Worm (Caenorhabditis elegans) whole organism, L3 larva: ENCODE data around the gene srlf-21.
A peak's percentile ranks its signal among the peaks of the same experiment; 100 is the strongest.

Experiments
- R02D3.7 ChIP-seq: fragments of 150-350 bp; optimal IDR thresholded peaks from 2 replicates; lab custom pipeline; 2014; ENCODE audit warnings: missing biosample characterization, missing genetic modification characterization
- aly-2 ChIP-seq: fragments of 150-350 bp; optimal IDR thresholded peaks from 2 replicates; lab custom pipeline; 2014; ENCODE audit warnings: missing biosample characterization, missing genetic modification characterization
- ama-1 ChIP-seq: fragments of 150-350 bp; optimal IDR thresholded peaks from 2 replicates; lab custom pipeline; 2018
- ceh-16 ChIP-seq: sonication (generic microtip); optimal IDR thresholded peaks from 2 replicates; lab custom pipeline; 2017; ENCODE audit warnings: missing biosample characterization, missing genetic modification characterization
- ceh-28 ChIP-seq: fragments of 150-350 bp; optimal IDR thresholded peaks from 2 replicates; lab custom pipeline; 2014; ENCODE audit warnings: missing biosample characterization, missing genetic modification reagents, missing genetic modification characterization
- ceh-82 ChIP-seq: fragments of 150-350 bp; optimal IDR thresholded peaks from 2 replicates; lab custom pipeline; 2014; ENCODE audit warnings: missing biosample characterization, missing genetic modification characterization
- ceh-9 ChIP-seq: sonication (generic microtip); optimal IDR thresholded peaks from 2 replicates; lab custom pipeline; 2018; ENCODE audit warnings: missing biosample characterization, missing genetic modification characterization
- daf-12 ChIP-seq: fragments of 150-350 bp; optimal IDR thresholded peaks from 2 replicates; lab custom pipeline; 2014; ENCODE audit warnings: missing biosample characterization, missing genetic modification reagents, missing genetic modification characterization
- egl-27 ChIP-seq: sonication (generic microtip); optimal IDR thresholded peaks from 4 replicates; lab custom pipeline; 2017; ENCODE audit warnings: missing biosample characterization, missing genetic modification reagents, missing genetic modification characterization
- elt-2 ChIP-seq: sonication (generic microtip); optimal IDR thresholded peaks from 2 replicates; lab custom pipeline; 2016; ENCODE audit warnings: missing genetic modification reagents, mild to moderate bottlenecking, missing genetic modification characterization, missing compliant biosample characterization
- elt-3 ChIP-seq, 3 experiments: fragments of 150-350 bp in 1 of 3; sonication (generic microtip) in 2 of 3; optimal IDR thresholded peaks; 2 replicates in 2 of 3; 4 replicates in 1 of 3; lab custom pipeline; 2014 to 2017; ENCODE audit warnings: missing biosample characterization in 3 of 3, missing genetic modification characterization in 3 of 3
- fkh-10 ChIP-seq: sonication (generic microtip); optimal IDR thresholded peaks from 2 replicates; lab custom pipeline; 2017; ENCODE audit warnings: missing biosample characterization, missing genetic modification reagents, missing genetic modification characterization
- fkh-2 ChIP-seq: fragments of 150-350 bp; optimal IDR thresholded peaks from 2 replicates; lab custom pipeline; 2014; ENCODE audit warnings: missing biosample characterization, missing genetic modification reagents, missing genetic modification characterization
- hmg-11 ChIP-seq: sonication (generic microtip); optimal IDR thresholded peaks from 2 replicates; lab custom pipeline; 2016; ENCODE audit warnings: missing genetic modification characterization, missing compliant biosample characterization
- jun-1 ChIP-seq: fragments of 150-350 bp; optimal IDR thresholded peaks from 2 replicates; lab custom pipeline; 2014; ENCODE audit warnings: missing biosample characterization, missing genetic modification reagents, missing genetic modification characterization
- lin-39 ChIP-seq: fragments of 150-350 bp; optimal IDR thresholded peaks from 2 replicates; lab custom pipeline; 2018; ENCODE audit warnings: missing biosample characterization, missing genetic modification reagents, missing genetic modification characterization
- lsy-12 ChIP-seq: sonication (generic microtip); optimal IDR thresholded peaks from 2 replicates; lab custom pipeline; 2016; ENCODE audit warnings: mild to moderate bottlenecking, missing genetic modification characterization, missing compliant biosample characterization
- mdl-1 ChIP-seq: fragments of 150-350 bp; optimal IDR thresholded peaks from 2 replicates; lab custom pipeline; 2014; ENCODE audit warnings: missing biosample characterization, missing genetic modification characterization
- mml-1 ChIP-seq: fragments of 150-350 bp; sonication (generic microtip); optimal IDR thresholded peaks from 3 replicates; lab custom pipeline; 2014; ENCODE audit warnings: missing biosample characterization, missing genetic modification characterization
- nfya-1 ChIP-seq: sonication (generic microtip); optimal IDR thresholded peaks from 2 replicates; lab custom pipeline; 2017; ENCODE audit warnings: missing genetic modification characterization, mild to moderate bottlenecking, missing compliant biosample characterization, antibody characterized with exemption, moderate library complexity; ENCODE audit not compliant: insufficient read depth
- nhr-11 ChIP-seq: fragments of 150-350 bp; optimal IDR thresholded peaks from 2 replicates; lab custom pipeline; 2014; ENCODE audit warnings: missing biosample characterization, missing genetic modification characterization
- nhr-12 ChIP-seq: fragments of 150-350 bp; optimal IDR thresholded peaks from 2 replicates; lab custom pipeline; 2014; ENCODE audit warnings: missing biosample characterization, missing genetic modification characterization
- nhr-23 ChIP-seq: fragments of 150-350 bp; optimal IDR thresholded peaks from 2 replicates; lab custom pipeline; 2014; ENCODE audit warnings: missing biosample characterization, missing genetic modification reagents, missing genetic modification characterization
- nhr-237 ChIP-seq: fragments of 150-350 bp; optimal IDR thresholded peaks from 2 replicates; lab custom pipeline; 2014; ENCODE audit warnings: missing biosample characterization, missing genetic modification characterization
- nhr-25 ChIP-seq: sonication (generic microtip); optimal IDR thresholded peaks from 2 replicates; lab custom pipeline; 2017; ENCODE audit warnings: missing biosample characterization, missing genetic modification characterization
- nhr-28 ChIP-seq: fragments of 150-350 bp; optimal IDR thresholded peaks from 2 replicates; lab custom pipeline; 2014; ENCODE audit warnings: missing biosample characterization, missing genetic modification characterization
- nhr-43 ChIP-seq: sonication (generic microtip); optimal IDR thresholded peaks from 2 replicates; lab custom pipeline; 2016; ENCODE audit warnings: mild to moderate bottlenecking, missing genetic modification characterization, missing compliant biosample characterization; ENCODE audit not compliant: poor library complexity, severe bottlenecking
- nhr-67 ChIP-seq: fragments of 150-350 bp; optimal IDR thresholded peaks from 2 replicates; lab custom pipeline; 2014; ENCODE audit warnings: missing biosample characterization, missing genetic modification characterization
- nhr-77 ChIP-seq: fragments of 150-350 bp; optimal IDR thresholded peaks from 2 replicates; lab custom pipeline; 2014; ENCODE audit warnings: missing biosample characterization, missing genetic modification characterization
- pha-4 ChIP-seq: fragments of 150-350 bp; optimal IDR thresholded peaks from 2 replicates; lab custom pipeline; 2014; ENCODE audit warnings: missing biosample characterization, missing genetic modification reagents, missing genetic modification characterization
- pqm-1 ChIP-seq: fragments of 150-350 bp; optimal IDR thresholded peaks from 2 replicates; lab custom pipeline; 2017; ENCODE audit warnings: missing biosample characterization, missing genetic modification characterization, inconsistent platforms
- sea-2 ChIP-seq: fragments of 150-350 bp; sonication (generic microtip); optimal IDR thresholded peaks from 4 replicates; lab custom pipeline; 2014; ENCODE audit warnings: missing biosample characterization, missing genetic modification reagents, missing genetic modification characterization
- skn-1 ChIP-seq: fragments of 150-350 bp; optimal IDR thresholded peaks from 2 replicates; lab custom pipeline; 2014; ENCODE audit warnings: missing biosample characterization, missing genetic modification characterization
- snpc-4 ChIP-seq: fragments of 150-350 bp; optimal IDR thresholded peaks from 2 replicates; lab custom pipeline; 2014; ENCODE audit warnings: missing biosample characterization, missing genetic modification characterization
- tbx-2 ChIP-seq: sonication (generic microtip); optimal IDR thresholded peaks from 2 replicates; lab custom pipeline; 2016; ENCODE audit warnings: mild to moderate bottlenecking, missing genetic modification characterization, missing compliant biosample characterization
- unc-39 ChIP-seq: sonication (generic microtip); optimal IDR thresholded peaks from 4 replicates; lab custom pipeline; 2017; ENCODE audit warnings: missing biosample characterization, missing genetic modification characterization
- unc-62 ChIP-seq: fragments of 150-350 bp; sonication (generic microtip); optimal IDR thresholded peaks from 4 replicates; lab custom pipeline; 2014; ENCODE audit warnings: missing biosample characterization, missing genetic modification reagents, missing genetic modification characterization
- ztf-4 ChIP-seq: fragments of 150-350 bp; optimal IDR thresholded peaks from 2 replicates; lab custom pipeline; 2014; ENCODE audit warnings: missing biosample characterization, missing genetic modification characterization

Gene srlf-21

DNA sequence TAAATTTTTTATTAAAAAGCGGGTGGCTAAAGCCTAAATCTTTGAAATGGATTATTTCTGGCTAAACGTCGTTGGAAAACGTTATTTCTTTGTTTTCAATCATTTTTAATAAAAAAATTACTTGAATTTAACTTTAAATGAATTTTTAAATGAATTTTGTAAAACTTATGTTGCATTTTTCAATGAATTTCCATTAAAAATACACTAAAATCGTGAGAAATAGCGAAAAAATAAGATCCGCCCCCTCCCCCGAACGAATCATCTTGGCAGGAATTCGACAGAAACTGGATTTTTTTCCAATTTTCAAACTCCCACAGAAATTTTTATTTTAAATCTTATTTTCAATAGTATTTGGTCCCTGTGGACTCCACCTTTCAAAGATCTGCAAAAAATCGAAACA, 11.2 kb downstream of the srlf-21 start, which contains the start of gene srg-53:
Gene srg-53, plus strand, starts transcription at position 301 of the 400 bp plus-strand sequence.
- TF ChIP-seq tbx-2 (tag; lab: Kevin White, UChicago), result no peak
- no peak for TF ChIP-seq mdl-1 (tag; lab: Kevin White, UChicago)
- TF ChIP-seq nhr-28 (tag; lab: Kevin White, UChicago), result no peak
- TF ChIP-seq ama-1 (lab: Kevin White, UChicago), result no peak
- TF ChIP-seq aly-2, result no peak
- TF ChIP-seq ceh-82 (tag; lab: Kevin White, UChicago), result no peak
- no peak for TF ChIP-seq snpc-4 (tag; lab: Kevin White, UChicago)
- no peak for TF ChIP-seq fkh-10
- TF ChIP-seq jun-1 (tag; lab: Kevin White, UChicago), result no peak
- no peak for TF ChIP-seq nhr-237 (tag; lab: Kevin White, UChicago)
- no peak for TF ChIP-seq nhr-11
- no peak for TF ChIP-seq unc-62 (GFP tag; lab: Kevin White, UChicago)
- TF ChIP-seq pha-4 (tag; lab: Kevin White, UChicago), result no peak
- TF ChIP-seq fkh-2, result no peak
- TF ChIP-seq ceh-16 (tag; lab: Kevin White, UChicago), result no peak
- no peak for TF ChIP-seq hmg-11 (tag; lab: Kevin White, UChicago)
- TF ChIP-seq elt-3 (tag; optimal IDR thresholded peaks at IDR 0.05; lab: Kevin White, UChicago), result no peak
- TF ChIP-seq ceh-28, result no peak
- no peak for TF ChIP-seq nfya-1 (tag; lab: Kevin White, UChicago)
- TF ChIP-seq skn-1, result no peak

DNA sequence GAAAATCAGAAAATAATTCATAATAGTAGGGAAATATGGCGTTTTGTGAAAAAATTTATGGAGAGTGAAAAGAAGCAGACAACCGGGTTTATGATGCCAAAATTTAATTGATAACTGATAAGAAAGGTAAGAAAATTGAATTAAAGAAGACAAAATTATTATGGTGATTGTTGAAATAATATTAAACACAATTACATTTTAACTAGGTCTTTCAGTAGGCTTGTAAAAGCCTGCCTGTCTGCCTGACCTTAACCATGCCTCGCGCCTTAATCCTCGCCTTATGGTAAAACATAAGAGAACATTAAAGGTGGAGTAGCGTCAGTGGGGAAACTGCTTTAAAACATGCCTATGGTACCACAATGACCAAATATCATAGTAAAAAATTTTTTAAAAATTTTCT, 11.8 kb downstream of the srlf-21 start, which contains the start of gene T02B11.8:
Gene T02B11.8, minus strand, starts transcription at position 101 of the 400 bp plus-strand sequence.
- TF ChIP-seq elt-2 (tag; lab: Kevin White, UChicago) (peak; percentile 45), ceh-9 (tag; lab: Kevin White, UChicago) (no peak)

DNA sequence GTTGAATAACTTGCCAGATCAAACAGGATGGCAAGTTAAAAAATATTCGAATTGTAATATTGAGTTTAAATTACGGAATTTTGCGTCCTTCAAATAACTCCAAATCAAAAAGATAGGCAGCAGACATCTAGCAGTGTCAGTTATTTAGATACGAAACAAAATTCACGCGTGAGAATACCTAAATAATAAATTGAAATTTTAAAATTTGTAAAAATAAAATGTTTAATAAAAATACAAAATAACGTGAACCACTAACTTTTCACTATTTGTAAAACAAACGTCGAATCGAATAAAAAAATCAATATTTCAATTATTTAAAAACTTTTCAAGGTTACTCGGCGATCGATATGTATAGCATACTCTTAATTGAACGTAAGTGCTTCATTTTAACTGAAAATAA, 14.4 kb downstream of the srlf-21 start, which contains the start of gene T02B11.9:
Gene T02B11.9, plus strand, starts transcription at position 301 of the 400 bp plus-strand sequence.
- TF ChIP-seq mml-1 (tag; lab: Kevin White, UChicago), result no peak
- no peak for TF ChIP-seq nhr-67 (tag; lab: Kevin White, UChicago)
- TF ChIP-seq lin-39, result no peak
- TF ChIP-seq nhr-25 (tag; lab: Kevin White, UChicago), result no peak
- TF ChIP-seq pqm-1 (tag; lab: Kevin White, UChicago), result no peak
- no peak for TF ChIP-seq nhr-23 (tag; lab: Kevin White, UChicago)
- no peak for TF ChIP-seq egl-27 (tag; lab: Kevin White, UChicago)

DNA sequence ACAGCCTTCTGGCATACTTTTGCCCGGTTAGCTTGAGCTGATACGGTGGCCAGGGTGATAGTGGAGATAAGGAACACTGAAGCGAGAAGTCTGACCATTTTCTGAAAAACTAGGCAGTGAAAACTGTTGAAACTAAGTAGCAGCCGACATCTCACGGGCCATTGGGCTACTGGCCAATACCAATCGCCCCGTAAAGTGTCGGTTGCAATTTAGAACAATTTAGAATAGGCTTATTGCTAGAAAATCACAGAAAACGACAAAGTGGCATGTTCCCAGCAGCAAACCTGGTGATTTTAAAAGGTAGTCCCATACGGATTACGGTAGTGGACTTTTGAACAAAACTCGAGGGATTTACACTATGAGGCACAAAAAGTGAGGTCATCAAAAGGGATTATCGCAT, 19.3 kb downstream of the srlf-21 start, which contains the start of gene T02B11.4:
Gene T02B11.4, minus strand, starts transcription at position 101 of the 400 bp plus-strand sequence.
- no peak for TF ChIP-seq daf-12 (tag; lab: Kevin White, UChicago)
- TF ChIP-seq nhr-25 (tag; lab: Kevin White, UChicago), result no peak
- no peak for TF ChIP-seq ztf-4
- no peak for TF ChIP-seq lin-39
- no peak for TF ChIP-seq mml-1 (tag; lab: Kevin White, UChicago)
- no peak for TF ChIP-seq nhr-77 (tag; lab: Kevin White, UChicago)
- TF ChIP-seq nhr-12, result no peak
- TF ChIP-seq nhr-67 (tag; lab: Kevin White, UChicago), result no peak
- no peak for TF ChIP-seq nhr-43 (tag; lab: Kevin White, UChicago)
- TF ChIP-seq R02D3.7 (tag; lab: Kevin White, UChicago), result no peak
- no peak for TF ChIP-seq nhr-237 (tag; lab: Kevin White, UChicago)
- TF ChIP-seq unc-39 (tag; lab: Kevin White, UChicago), result no peak
- TF ChIP-seq sea-2, result no peak
- no peak for TF ChIP-seq elt-3 (tag; optimal IDR thresholded peaks at IDR 0.05; lab: Kevin White, UChicago)
- TF ChIP-seq lsy-12, result no peak
- TF ChIP-seq unc-62 (GFP tag; lab: Kevin White, UChicago), result no peak
- no peak for TF ChIP-seq pqm-1 (tag; lab: Kevin White, UChicago)
- TF ChIP-seq elt-2 (tag; lab: Kevin White, UChicago), result no peak
- TF ChIP-seq, all 47 proteins: peak for 0
